Worm (Caenorhabditis elegans) whole organism, mixed stage, embryonic: ENCODE data around the gene figl-1.

Source experiments
- ceh-43 ChIP-seq: fragments of 200-800 bp; sonication (Bioruptor generic); optimal IDR thresholded peaks from 2 replicates; lab custom pipeline; 2018; ENCODE audit warnings: mild to moderate bottlenecking, missing genetic modification characterization, moderate library complexity, missing compliant biosample characterization
- ces-1 ChIP-seq: fragments of 150-350 bp; optimal IDR thresholded peaks from 2 replicates; lab custom pipeline; 2014; ENCODE audit warnings: missing biosample characterization, missing genetic modification reagents, missing genetic modification characterization
- cnd-1 ChIP-seq: fragments of 200-800 bp; sonication (Bioruptor generic); optimal IDR thresholded peaks from 2 replicates; lab custom pipeline; 2018; ENCODE audit warnings: mild to moderate bottlenecking, missing genetic modification characterization, missing compliant biosample characterization
- elt-1 ChIP-seq: sonication (generic microtip); optimal IDR thresholded peaks from 2 replicates; lab custom pipeline; 2017; ENCODE audit warnings: missing genetic modification characterization, mild to moderate bottlenecking, missing compliant biosample characterization, antibody characterized with exemption, moderate library complexity, borderline replicate concordance; ENCODE audit not compliant: insufficient read depth
- flh-1 ChIP-seq: fragments of 200-800 bp; sonication (Bioruptor generic); optimal IDR thresholded peaks from 2 replicates; lab custom pipeline; 2018; ENCODE audit warnings: mild to moderate bottlenecking, missing genetic modification characterization, moderate library complexity, missing compliant biosample characterization
- ham-2 ChIP-seq: fragments of 200-800 bp; sonication (Bioruptor generic); optimal IDR thresholded peaks from 2 replicates; lab custom pipeline; 2018; ENCODE audit warnings: mild to moderate bottlenecking, missing genetic modification characterization, missing compliant biosample characterization
- lin-13 ChIP-seq: fragments of 150-350 bp; optimal IDR thresholded peaks from 2 replicates; lab custom pipeline; 2014; ENCODE audit warnings: missing biosample characterization, missing genetic modification characterization
- lsy-2 ChIP-seq: fragments of 150-350 bp; optimal IDR thresholded peaks from 2 replicates; lab custom pipeline; 2014; ENCODE audit warnings: missing biosample characterization, missing genetic modification characterization
- mab-5 ChIP-seq: fragments of 150-350 bp; optimal IDR thresholded peaks from 2 replicates; lab custom pipeline; 2014; ENCODE audit warnings: missing biosample characterization, missing genetic modification characterization
- nhr-12 ChIP-seq: fragments of 150-350 bp; optimal IDR thresholded peaks from 2 replicates; lab custom pipeline; 2014; ENCODE audit warnings: missing biosample characterization, missing genetic modification characterization
- nhr-28 ChIP-seq: fragments of 150-350 bp; optimal IDR thresholded peaks from 2 replicates; lab custom pipeline; 2014; ENCODE audit warnings: missing biosample characterization, missing genetic modification characterization
- pha-4 ChIP-seq: fragments of 150-350 bp; optimal IDR thresholded peaks from 2 replicates; lab custom pipeline; 2018; ENCODE audit warnings: missing biosample characterization, missing genetic modification reagents, missing genetic modification characterization
- snpc-4 ChIP-seq: fragments of 150-350 bp; optimal IDR thresholded peaks from 2 replicates; lab custom pipeline; 2014; ENCODE audit warnings: missing biosample characterization, missing genetic modification characterization
- unc-62 ChIP-seq: fragments of 150-350 bp; optimal IDR thresholded peaks from 2 replicates; lab custom pipeline; 2014; ENCODE audit warnings: missing biosample characterization, missing genetic modification reagents, missing genetic modification characterization

DNA sequence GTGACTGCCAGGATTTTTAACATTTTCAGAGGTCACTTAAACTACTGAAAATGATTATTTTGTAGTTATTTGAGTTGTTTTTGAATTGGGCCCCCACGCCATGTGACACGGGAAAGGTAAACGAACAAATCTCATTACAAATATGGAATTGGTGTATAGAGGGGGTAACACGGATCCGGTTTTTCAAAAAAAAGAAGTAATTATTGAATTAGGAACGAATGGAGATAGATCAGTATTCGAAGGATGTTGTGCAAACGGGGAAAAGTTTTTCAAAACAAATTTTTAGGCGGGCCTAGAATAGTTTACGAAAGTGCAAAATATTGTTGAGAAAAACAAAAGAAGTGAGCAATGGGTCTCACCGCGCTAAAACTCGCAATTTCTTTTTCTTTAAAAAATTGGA is 20.6 kb upstream of the figl-1 start, which contains the start of gene F32D1.11:
- TF ChIP-seq nhr-28: no peak
- TF ChIP-seq elt-1: no peak
- no peak for TF ChIP-seq pha-4 (tag; lab: Kevin White, UChicago)
- no peak for TF ChIP-seq nhr-12
- no peak for TF ChIP-seq cnd-1 (tag; lab: Kevin White, UChicago)
- TF ChIP-seq ceh-43 (GFP tag; lab: Kevin White, UChicago): no peak
- TF ChIP-seq snpc-4 (tag; lab: Kevin White, UChicago): no peak
- no peak for TF ChIP-seq lin-13 (tag; lab: Kevin White, UChicago)
- no peak for TF ChIP-seq ces-1 (GFP tag; lab: Kevin White, UChicago)
- no peak for TF ChIP-seq flh-1
- no peak for TF ChIP-seq mab-5 (tag; lab: Kevin White, UChicago)
- TF ChIP-seq lsy-2 (tag; lab: Kevin White, UChicago): no peak
- TF ChIP-seq ham-2 (GFP tag; lab: Kevin White, UChicago): no peak
- no peak for TF ChIP-seq unc-62 (GFP tag; lab: Kevin White, UChicago)
